Worm (Caenorhabditis elegans): ENCODE measurements around the gene oac-50.

- no peak for TF ChIP-seq ceh-82 (tag; optimal IDR thresholded peaks at IDR 0.05)
- TF ChIP-seq snpc-4 (tag; optimal IDR thresholded peaks at IDR 0.05) = no peak
- no peak for TF ChIP-seq pag-3 (tag; optimal IDR thresholded peaks at IDR 0.05; ENCODE audit: borderline replicate concordance, insufficient read depth)
- no peak for TF ChIP-seq tbx-2 (tag; optimal IDR thresholded peaks at IDR 0.05)
- no peak for TF ChIP-seq egl-27 (tag; optimal IDR thresholded peaks at IDR 0.05)
- TF ChIP-seq lin-13 (GFP tag; optimal IDR thresholded peaks at IDR 0.05) = no peak
- no peak for TF ChIP-seq unc-62 (GFP tag; optimal IDR thresholded peaks at IDR 0.05)
- TF ChIP-seq skn-1 (tag; optimal IDR thresholded peaks at IDR 0.05) = no peak
- TF ChIP-seq fkh-4 (tag; optimal IDR thresholded peaks at IDR 0.05; ENCODE audit: borderline replicate concordance) = no peak
- no peak for TF ChIP-seq pqm-1 (tag; optimal IDR thresholded peaks at IDR 0.05)
Measured at ce11 chrV:9033267-9033666, 40.1 kb downstream of the oac-50 start, which contains the start of gene C25E10.4.
